Worm (Caenorhabditis elegans) whole organism, mixed stage, embryonic: ENCODE results near the gene F25B5.3.

ENCODE experiments used
- nhr-12 ChIP-seq: fragments of 150-350 bp; optimal IDR thresholded peaks from 2 replicates; lab custom pipeline; 2014; ENCODE audit warnings: missing biosample characterization, missing genetic modification characterization
- nhr-28 ChIP-seq: fragments of 150-350 bp; optimal IDR thresholded peaks from 2 replicates; lab custom pipeline; 2014; ENCODE audit warnings: missing biosample characterization, missing genetic modification characterization
- nhr-76 ChIP-seq: sonication (generic microtip); optimal IDR thresholded peaks from 2 replicates; lab custom pipeline; 2017; ENCODE audit warnings: missing biosample characterization, missing genetic modification characterization
- snpc-4 ChIP-seq: fragments of 150-350 bp; optimal IDR thresholded peaks from 2 replicates; lab custom pipeline; 2014; ENCODE audit warnings: missing biosample characterization, missing genetic modification characterization

DNA sequence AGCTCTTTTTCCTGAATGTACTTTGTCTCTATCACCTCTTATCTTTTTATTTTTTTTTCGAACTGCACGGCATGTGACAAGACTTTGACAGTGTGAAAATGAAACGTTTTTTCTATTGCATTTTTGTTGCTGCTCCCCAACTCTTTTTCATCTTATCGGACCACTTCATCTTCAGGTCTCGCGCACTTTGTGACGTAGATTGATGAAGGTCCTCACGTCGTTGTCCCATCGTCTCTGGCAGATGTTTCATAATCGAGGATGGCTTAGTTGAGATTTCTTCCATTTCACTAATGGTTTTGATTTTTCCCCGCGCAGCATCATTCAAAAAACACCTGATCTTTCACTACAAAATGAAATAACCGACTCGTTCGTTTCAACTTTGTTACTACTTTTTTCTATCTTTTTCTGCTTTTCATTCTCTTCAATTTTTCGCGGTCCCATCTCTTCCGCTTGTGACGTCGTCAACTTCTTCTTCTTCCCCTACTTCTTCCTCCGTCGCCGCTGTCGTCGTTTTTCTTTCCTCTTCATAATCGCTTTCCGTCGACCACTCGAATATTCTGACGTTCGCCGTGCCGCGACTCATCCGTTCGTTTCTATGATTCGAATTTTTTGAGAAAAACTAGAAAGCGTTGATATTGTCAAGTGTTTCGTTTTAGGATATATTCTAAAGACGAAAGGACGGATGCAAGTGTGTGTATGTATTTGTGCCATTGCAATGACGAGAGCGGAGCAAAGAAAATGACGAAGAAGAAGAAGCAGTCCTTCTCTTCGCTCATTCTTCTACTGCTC, 42.7 kb downstream of the F25B5.3 start, which contains the start of gene T04C9.2:
- TF ChIP-seq snpc-4 (tag; lab: Kevin White, UChicago), result no peak
- TF ChIP-seq nhr-28 (tag; lab: Kevin White, UChicago), result no peak
- no peak for TF ChIP-seq nhr-76 (tag; lab: Kevin White, UChicago)
- TF ChIP-seq nhr-12, result no peak
